Worm (Caenorhabditis elegans): ENCODE measurements around the gene C25F9.15.

Gene C25F9.15

DNA sequence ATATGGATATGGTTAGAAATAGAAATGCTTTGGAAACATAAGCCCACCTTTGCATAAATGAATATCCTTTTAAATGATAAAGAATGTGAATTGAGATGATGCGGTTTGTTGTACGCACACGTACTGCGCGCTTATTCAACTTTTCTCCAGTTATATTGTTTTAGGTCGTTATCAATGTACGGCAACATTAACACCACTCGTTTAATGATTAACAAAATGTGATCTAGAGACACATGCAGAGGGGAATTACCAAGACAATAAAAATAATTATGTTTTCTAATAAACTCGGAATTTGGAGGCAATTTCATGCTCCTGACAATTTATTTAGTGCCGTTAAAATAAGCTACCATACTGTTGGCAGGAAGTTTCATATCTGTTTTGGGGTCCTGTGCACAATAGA lies 27.5 kb downstream of the C25F9.15 start, which contains the start of gene M04C3.1:
M04C3.1 (minus strand) TSS at position 164 of the 400 bp plus-strand sequence.
- peak; percentile 49 for TF ChIP-seq nhr-28 (tag; optimal IDR thresholded peaks at IDR 0.05)
- TF ChIP-seq hlh-30 (tag; optimal IDR thresholded peaks at IDR 0.05; ENCODE audit: insufficient read depth), result peak; percentile 22
- TF ChIP-seq pqm-1 (tag; optimal IDR thresholded peaks at IDR 0.05), result peak; percentile 79
- no peak for TF ChIP-seq ceh-82 (tag; optimal IDR thresholded peaks at IDR 0.05)
- TF ChIP-seq ceh-28 (tag; optimal IDR thresholded peaks at IDR 0.05), result no peak
- no peak for TF ChIP-seq skn-1 (tag; optimal IDR thresholded peaks at IDR 0.05)
- no peak for TF ChIP-seq nhr-25 (tag; optimal IDR thresholded peaks at IDR 0.05; ENCODE audit: borderline replicate concordance, insufficient read depth)
- peak in 1 of 2 experiments; percentile 5 for TF ChIP-seq lsy-2 (tag; optimal IDR thresholded peaks at IDR 0.05)
- TF ChIP-seq dmd-6 (GFP tag; IDR thresholded peaks at IDR 0.05), result peak; percentile 27; the same call in 1 of the 2 replicates
- no peak for TF ChIP-seq daf-16 (GFP tag; optimal IDR thresholded peaks at IDR 0.05)
- TF ChIP-seq daf-16 (tag; optimal IDR thresholded peaks at IDR 0.05), result peak; percentile 71
- peak; percentile 72 for TF ChIP-seq php-3 (GFP tag; IDR thresholded peaks at IDR 0.05)
- TF ChIP-seq dve-1 (tag; optimal IDR thresholded peaks at IDR 0.05; ENCODE audit: insufficient read depth), result peak; percentile 66

DNA sequence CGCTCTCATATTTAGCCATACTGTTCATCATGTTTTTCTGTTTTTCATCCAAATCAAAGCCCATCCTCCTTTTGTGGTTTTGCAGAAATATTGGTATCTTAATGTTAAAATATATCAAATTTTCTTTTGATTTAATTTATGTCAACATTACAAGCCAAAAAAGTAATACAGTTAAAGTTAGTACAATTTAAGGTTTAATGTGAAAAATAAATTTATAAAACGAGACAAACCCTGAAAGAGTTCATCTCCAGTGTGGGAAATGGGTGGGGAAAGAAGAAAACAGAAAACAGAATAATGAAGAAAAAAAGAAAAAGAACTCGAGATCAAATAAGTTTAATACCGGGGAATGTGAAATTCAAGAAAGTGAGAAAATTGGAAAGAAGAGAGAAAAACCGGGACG lies 30.9 kb downstream of the C25F9.15 start, which contains the start of gene M04C3.2:
M04C3.2 (minus strand) TSS at position 101 of the 400 bp plus-strand sequence.
- no peak for TF ChIP-seq F49E8.2 (tag; optimal IDR thresholded peaks at IDR 0.05; ENCODE audit: borderline replicate concordance)
- no peak for TF ChIP-seq pqm-1 (tag; optimal IDR thresholded peaks at IDR 0.05)
- no peak for TF ChIP-seq nhr-237 (tag; optimal IDR thresholded peaks at IDR 0.05)
- TF ChIP-seq fos-1 (tag; optimal IDR thresholded peaks at IDR 0.05), result no peak
- no peak for TF ChIP-seq hlh-30 (tag; optimal IDR thresholded peaks at IDR 0.05; ENCODE audit: insufficient read depth)

DNA sequence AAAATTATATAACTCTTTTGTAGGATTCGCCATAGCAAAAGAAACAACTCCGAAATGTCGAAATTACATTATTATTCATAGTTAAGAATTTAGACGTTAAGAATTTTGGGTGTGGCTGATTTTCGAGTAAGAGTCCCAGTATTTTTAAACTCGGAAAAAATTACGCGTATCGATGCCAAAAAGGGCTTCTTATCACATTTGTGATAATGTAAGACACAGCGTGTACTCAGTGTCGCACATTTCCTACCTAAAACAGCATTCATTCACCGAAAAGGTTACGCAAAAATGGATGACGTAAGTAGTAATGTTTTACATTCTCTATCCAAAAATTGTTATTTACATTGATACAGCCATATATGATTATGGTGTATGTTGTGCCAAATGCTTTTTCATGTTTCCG lies 31.6 kb downstream of the C25F9.15 start, which contains the start of gene M04C3.5:
M04C3.5 (plus strand) TSS at position 190 of the 400 bp plus-strand sequence.
- peak; percentile 55 for TF ChIP-seq pqm-1 (tag; optimal IDR thresholded peaks at IDR 0.05)
- no peak for TF ChIP-seq zip-11 (GFP tag; IDR thresholded peaks at IDR 0.05)
- TF ChIP-seq ceh-44 (GFP tag; IDR thresholded peaks at IDR 0.05), result no peak
- peak; percentile 61 for TF ChIP-seq dmd-6 (GFP tag; IDR thresholded peaks at IDR 0.05)
- TF ChIP-seq dmd-8 (GFP tag; IDR thresholded peaks at IDR 0.05), result no peak
- TF ChIP-seq T20F7.1 (GFP tag; optimal IDR thresholded peaks at IDR 0.05), result no peak
- TF ChIP-seq nhr-41 (GFP tag; IDR thresholded peaks at IDR 0.05), result no peak
- TF ChIP-seq unc-62 (GFP tag; optimal IDR thresholded peaks at IDR 0.05 in 1 of 2), result peak in 1 of 2 experiments; percentile 67
- TF ChIP-seq unc-62 (tag; optimal IDR thresholded peaks at IDR 0.05), result no peak
- no peak for TF ChIP-seq rbr-2 (tag; optimal IDR thresholded peaks at IDR 0.05)
- TF ChIP-seq daf-16 (GFP tag; optimal IDR thresholded peaks at IDR 0.05), result no peak
- peak; percentile 35 for TF ChIP-seq daf-16 (tag; optimal IDR thresholded peaks at IDR 0.05)
- no peak for TF ChIP-seq hmg-1.1 (GFP tag; IDR thresholded peaks at IDR 0.05)
- TF ChIP-seq hlh-11 (tag; optimal IDR thresholded peaks at IDR 0.05), result peak; percentile 26
- TF ChIP-seq snpc-1.2 (GFP tag; IDR thresholded peaks at IDR 0.05), result no peak
- TF ChIP-seq nhr-28 (tag; optimal IDR thresholded peaks at IDR 0.05), result peak; percentile 23
- TF ChIP-seq arid-1 (GFP tag; conservative IDR thresholded peaks at IDR 0.05), result no peak
- no peak for TF ChIP-seq dmd-9 (GFP tag; IDR thresholded peaks at IDR 0.05)
- no peak for TF ChIP-seq madf-9 (GFP tag; conservative IDR thresholded peaks at IDR 0.05)
- peak; percentile 48 for TF ChIP-seq aha-1 (tag)
- TF ChIP-seq F44E2.7 (GFP tag; IDR thresholded peaks at IDR 0.05), result no peak

DNA sequence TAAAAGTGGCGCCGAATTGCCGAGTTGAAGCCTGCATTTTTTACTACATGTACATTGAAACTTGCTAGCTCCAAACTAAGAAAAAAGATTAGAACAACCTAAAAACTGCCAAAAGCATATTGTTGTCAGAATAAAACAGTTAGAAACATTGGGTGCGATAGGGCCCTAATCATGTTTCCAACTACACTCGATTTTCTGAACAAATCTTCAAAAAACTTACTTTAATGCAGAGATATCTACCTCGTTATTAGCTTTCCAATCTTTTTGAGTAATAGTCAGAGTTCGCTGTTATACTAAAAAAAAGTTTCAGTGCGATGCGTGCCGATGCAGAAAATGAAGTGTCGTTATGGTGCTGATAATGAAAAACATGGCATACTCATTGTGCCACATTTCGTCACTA lies 37.7 kb downstream of the C25F9.15 start, which contains the start of the genes Y43F8B.13 and Y43F8B.14:
Y43F8B.13 (plus strand) TSS at position 301 of the 400 bp plus-strand sequence.
Y43F8B.14 (minus strand) TSS at position 322 of the 400 bp plus-strand sequence.
- TF ChIP-seq daf-16 (GFP tag; optimal IDR thresholded peaks at IDR 0.05), result no peak
- peak; percentile 35 for TF ChIP-seq daf-16 (tag; optimal IDR thresholded peaks at IDR 0.05)
- TF ChIP-seq pqm-1 (tag; optimal IDR thresholded peaks at IDR 0.05), result peak; percentile 56
- TF ChIP-seq lin-39 (tag; optimal IDR thresholded peaks at IDR 0.05), result no peak

DNA sequence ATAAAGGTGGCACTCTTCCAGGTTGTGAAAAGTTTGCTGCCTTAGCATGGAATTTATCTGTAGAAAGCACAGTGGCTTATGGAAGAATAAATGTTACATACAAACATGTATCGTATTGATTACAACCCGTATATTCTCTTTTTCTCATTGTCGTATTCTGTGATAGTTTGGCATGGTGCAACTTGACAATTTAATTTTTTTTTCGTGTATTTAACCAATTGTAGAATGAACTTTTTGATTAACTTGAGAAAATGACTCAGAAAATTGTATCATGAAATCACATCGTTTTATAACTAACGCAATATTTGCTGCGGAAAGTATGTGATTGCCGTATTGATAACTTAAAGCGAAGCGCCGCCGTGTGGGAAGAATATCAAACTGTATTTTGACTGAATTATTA lies 39.2 kb downstream of the C25F9.15 start, which contains the start of gene Y43F8B.24:
Y43F8B.24 (plus strand) TSS at position 301 of the 400 bp plus-strand sequence.
- TF ChIP-seq unc-62 (GFP tag; optimal IDR thresholded peaks at IDR 0.05 in 1 of 2) (peak in 1 of 2 experiments; percentile 7), unc-62 (tag; optimal IDR thresholded peaks at IDR 0.05) (no peak), daf-16 (GFP tag; optimal IDR thresholded peaks at IDR 0.05) (no peak), daf-16 (tag; optimal IDR thresholded peaks at IDR 0.05) (peak; percentile 17), ZK546.5 (tag; optimal IDR thresholded peaks at IDR 0.05) (no peak), lin-29 (GFP tag; IDR thresholded peaks at IDR 0.05) (no peak)

All from whole organism, L4 larva.